Worm (Caenorhabditis elegans) whole organism, early embryonic: Measurements from ENCODE around the gene toc-1.

Experiments used
- B0310.2 ChIP-seq: sonication (generic microtip); optimal IDR thresholded peaks from 2 replicates; lab custom pipeline; 2016; ENCODE audit warnings: mild to moderate bottlenecking, missing genetic modification characterization, missing compliant biosample characterization
- aly-1 ChIP-seq: sonication (generic microtip); optimal IDR thresholded peaks from 2 replicates; lab custom pipeline; 2016; ENCODE audit warnings: missing genetic modification characterization, missing compliant biosample characterization
- ama-1 ChIP-seq: fragments of 150-350 bp; optimal IDR thresholded peaks from 2 replicates; lab custom pipeline; 2014
- ceh-13 ChIP-seq: fragments of 200-800 bp; sonication (Bioruptor generic); optimal IDR thresholded peaks from 2 replicates; lab custom pipeline; 2018; ENCODE audit warnings: mild to moderate bottlenecking, missing genetic modification characterization, missing compliant biosample characterization
- ceh-36 ChIP-seq: sonication (generic microtip); optimal IDR thresholded peaks from 2 replicates; lab custom pipeline; 2016; ENCODE audit warnings: missing genetic modification characterization, inconsistent platforms, missing compliant biosample characterization
- ets-7 ChIP-seq: sonication (generic microtip); optimal IDR thresholded peaks from 2 replicates; lab custom pipeline; 2016; ENCODE audit warnings: missing genotype, missing genetic modification characterization, missing compliant biosample characterization
- flt-1 ChIP-seq: fragments of 200-800 bp; sonication (Bioruptor generic); IDR thresholded peaks from 2 replicates; pipeline ENCODE4 v1.3.6; 2022; ENCODE audit warnings: missing genetic modification characterization, missing compliant biosample characterization
- hmbx-1 ChIP-seq: sonication (generic microtip); optimal IDR thresholded peaks from 2 replicates; lab custom pipeline; 2016; ENCODE audit warnings: mild to moderate bottlenecking, missing genetic modification characterization, missing compliant biosample characterization
- hmg-4 ChIP-seq: fragments of 200-800 bp; sonication (Bioruptor generic); optimal IDR thresholded peaks from 2 replicates; lab custom pipeline; 2018; ENCODE audit warnings: mild to moderate bottlenecking, missing genetic modification characterization, missing compliant biosample characterization
- scrt-1 ChIP-seq: fragments of 200-800 bp; sonication (Bioruptor generic); IDR thresholded peaks from 2 replicates; pipeline ENCODE4 v1.3.6; 2022; ENCODE audit warnings: missing genetic modification characterization, missing compliant biosample characterization
- sea-1 ChIP-seq: fragments of 200-800 bp; sonication (Bioruptor generic); conservative IDR thresholded peaks from 2 replicates; pipeline ENCODE4 v1.3.6; 2022; ENCODE audit warnings: missing genetic modification characterization, missing compliant biosample characterization
- tbx-37 ChIP-seq: fragments of 200-800 bp; sonication (Bioruptor generic); conservative IDR thresholded peaks from 2 replicates; pipeline ENCODE4 v1.3.6; 2022; ENCODE audit warnings: missing genetic modification reagents, missing genetic modification characterization, missing compliant biosample characterization

DNA sequence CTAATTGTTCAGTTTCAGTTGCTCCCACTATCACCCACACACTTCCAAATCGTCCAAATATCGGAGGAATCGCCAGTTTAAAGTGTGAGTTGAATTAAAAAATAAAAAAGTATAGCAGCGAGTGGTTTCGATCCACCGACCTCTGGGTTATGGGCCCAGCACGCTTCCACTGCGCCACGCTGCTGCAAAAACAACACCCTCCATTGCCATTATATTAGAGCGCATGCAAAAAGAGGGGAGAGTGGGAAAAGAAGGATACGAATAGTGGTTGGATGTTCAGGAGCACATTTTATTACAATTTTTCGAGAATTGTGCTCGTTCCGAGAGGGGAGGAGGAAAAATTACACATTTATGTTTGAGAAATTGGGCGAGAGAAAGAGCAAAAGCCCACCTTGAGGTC lies 19.8 kb downstream of the toc-1 start:
- TF ChIP-seq aly-1 (tag; lab: Kevin White, UChicago) (peak; percentile 92), flt-1 (GFP tag; lab: Robert Waterston, UW) (peak; percentile 95), ama-1 (lab: Kevin White, UChicago) (no peak), scrt-1 (GFP tag; lab: Robert Waterston, UW) (peak; percentile 94), tbx-37 (peak; percentile 93), sea-1 (peak; percentile 94), ceh-36 (peak; percentile 90), ets-7 (tag; lab: Kevin White, UChicago) (peak; percentile 75), hmg-4 (GFP tag; lab: Kevin White, UChicago) (peak; percentile 97), hmbx-1 (peak; percentile 47), ceh-13 (GFP tag; lab: Kevin White, UChicago) (peak; percentile 61), B0310.2 (tag; lab: Kevin White, UChicago) (peak; percentile 90)
